Fruit fly (Drosophila melanogaster) whole organism, embryonic: Measurements from ENCODE around the gene CG6959.
A peak's percentile ranks its signal among the peaks of the same experiment; 100 is the strongest.

Experiments
- ATbp ChIP-seq: fragments of 200-800 bp; sonication (Bioruptor generic); optimal IDR thresholded peaks from 2 replicates; lab custom pipeline; 2017; ENCODE audit warnings: missing biosample characterization, mild to moderate bottlenecking, missing genetic modification characterization, missing genetic modification reagents
- Adf1 ChIP-seq: fragments of 200-800 bp; sonication (Bioruptor generic); IDR thresholded peaks from 2 replicates; pipeline ENCODE4 v1.3.6; 2022; ENCODE audit warnings: missing biosample characterization, missing genetic modification characterization
- CG10431 ChIP-seq: fragments of 200-800 bp; sonication (Bioruptor generic); optimal IDR thresholded peaks from 3 replicates; lab custom pipeline; 2018; ENCODE audit warnings: missing biosample characterization, mild to moderate bottlenecking, missing genetic modification characterization
- CG13287 ChIP-seq: fragments of 200-800 bp; sonication (Bioruptor generic); IDR thresholded peaks from 2 replicates; pipeline ENCODE4 v1.3.6; 2022; ENCODE audit warnings: missing biosample characterization, missing genetic modification characterization; ENCODE audit not compliant: partially characterized antibody
- CG13424 ChIP-seq: fragments of 200-800 bp; sonication (Bioruptor generic); optimal IDR thresholded peaks from 2 replicates; lab custom pipeline; 2019; ENCODE audit warnings: missing biosample characterization, mild to moderate bottlenecking, missing genetic modification characterization, moderate library complexity
- CG13624 ChIP-seq: fragments of 200-800 bp; sonication (Bioruptor generic); optimal IDR thresholded peaks from 2 replicates; lab custom pipeline; 2016; ENCODE audit warnings: missing biosample characterization, missing genetic modification characterization
- CG1603 ChIP-seq: fragments of 200-800 bp; sonication (Bioruptor generic); optimal IDR thresholded peaks from 2 replicates; lab custom pipeline; 2019; ENCODE audit warnings: missing biosample characterization, mild to moderate bottlenecking, missing genetic modification characterization, moderate library complexity
- CG1647 ChIP-seq: fragments of 200-800 bp; sonication (Bioruptor generic); optimal IDR thresholded peaks from 3 replicates; lab custom pipeline; 2016; ENCODE audit warnings: missing biosample characterization, missing genetic modification characterization
- CG17912 ChIP-seq: fragments of 200-800 bp; sonication (Bioruptor generic); optimal IDR thresholded peaks from 2 replicates; lab custom pipeline; 2018; ENCODE audit warnings: missing biosample characterization, mild to moderate bottlenecking, missing genetic modification characterization
- CG1832 ChIP-seq: fragments of 200-800 bp; sonication (Bioruptor generic); optimal IDR thresholded peaks from 2 replicates; lab custom pipeline; 2017; ENCODE audit warnings: missing biosample characterization, mild to moderate bottlenecking, missing genetic modification characterization, inconsistent platforms
- CG18476 ChIP-seq: fragments of 200-800 bp; sonication (Bioruptor generic); optimal IDR thresholded peaks from 2 replicates; lab custom pipeline; 2016; ENCODE audit warnings: missing biosample characterization, mild to moderate bottlenecking, missing genetic modification characterization
- CG2889 ChIP-seq: fragments of 200-800 bp; sonication (Bioruptor generic); IDR thresholded peaks from 3 replicates; pipeline ENCODE4 v1.3.6; 2022; ENCODE audit warnings: missing biosample characterization, missing genetic modification characterization
- CG30020 ChIP-seq: fragments of 200-800 bp; optimal IDR thresholded peaks from 2 replicates; lab custom pipeline; 2019; ENCODE audit warnings: missing biosample characterization, mild to moderate bottlenecking, missing genetic modification characterization, moderate library complexity
- CG4707 ChIP-seq: fragments of 200-800 bp; sonication (Bioruptor generic); optimal IDR thresholded peaks from 2 replicates; lab custom pipeline; 2018; ENCODE audit warnings: missing biosample characterization, mild to moderate bottlenecking, missing genetic modification characterization, moderate library complexity
- CG6175 ChIP-seq: fragments of 200-800 bp; sonication (Bioruptor generic); IDR thresholded peaks from 3 replicates; pipeline ENCODE4 v1.3.6; 2022; ENCODE audit warnings: missing biosample characterization, missing genetic modification characterization
- CG8089 ChIP-seq: fragments of 200-800 bp; sonication (Bioruptor generic); optimal IDR thresholded peaks from 3 replicates; lab custom pipeline; 2016; ENCODE audit warnings: missing biosample characterization, missing genetic modification characterization
- CG8924 ChIP-seq: fragments of 200-800 bp; optimal IDR thresholded peaks from 3 replicates; lab custom pipeline; 2019; ENCODE audit warnings: missing biosample characterization, mild to moderate bottlenecking, missing genetic modification characterization, moderate library complexity
- Dfd ChIP-seq, 2 experiments: fragments of >200 bp; optimal IDR thresholded peaks; 2 replicates each; lab custom pipeline; 2017; ENCODE audit warnings: missing biosample characterization in 2 of 2, missing genetic modification characterization in 2 of 2
- Dip2 ChIP-seq: fragments of 200-800 bp; sonication (Bioruptor generic); IDR thresholded peaks from 2 replicates; pipeline ENCODE4 v1.3.6; 2022; ENCODE audit warnings: missing biosample characterization, missing genetic modification characterization
- E2f2 ChIP-seq: fragments of 200-800 bp; sonication (Bioruptor generic); IDR thresholded peaks from 2 replicates; pipeline ENCODE4 v1.3.6; 2022; ENCODE audit warnings: missing biosample characterization, missing genetic modification characterization
- Ets65A ChIP-seq: fragments of 200-800 bp; sonication (Bioruptor generic); peaks from one replicate; lab custom pipeline; 2016; ENCODE audit warnings: missing biosample characterization, missing genetic modification characterization
- Hand ChIP-seq: fragments of 200-800 bp; sonication (Bioruptor generic); optimal IDR thresholded peaks from 2 replicates; lab custom pipeline; 2017; ENCODE audit warnings: mild to moderate bottlenecking, missing biosample characterization, missing genetic modification reagents, missing genetic modification characterization
- Optix ChIP-seq: fragments of 200-800 bp; sonication (Bioruptor generic); IDR thresholded peaks from 3 replicates; pipeline ENCODE4 v1.3.6; 2022; ENCODE audit warnings: missing biosample characterization, missing genetic modification characterization
- Rfx ChIP-seq: fragments of 200-800 bp; sonication (Bioruptor generic); IDR thresholded peaks from 2 replicates; pipeline ENCODE4 v1.3.6; 2022; ENCODE audit warnings: missing biosample characterization, missing genetic modification characterization
- Scr ChIP-seq: fragments of 200-800 bp; sonication (Bioruptor generic); IDR thresholded peaks from 2 replicates; pipeline ENCODE4 v1.3.6; 2022; ENCODE audit warnings: missing biosample characterization, missing genetic modification characterization; ENCODE audit not compliant: partially characterized antibody
- Side ChIP-seq: fragments of 200-800 bp; sonication (Bioruptor generic); optimal IDR thresholded peaks from 2 replicates; lab custom pipeline; 2016; ENCODE audit warnings: missing biosample characterization, missing genetic modification characterization
- Trl ChIP-seq, 3 experiments: fragments of >200 bp in 2 of 3; fragments of 200-800 bp in 1 of 3; sonication (Bioruptor generic) in 1 of 3; optimal IDR thresholded peaks; 2 replicates in 1 of 3; 3 replicates in 2 of 3; lab custom pipeline; 2016 to 2017; ENCODE audit warnings: missing biosample characterization in 1 of 3, missing genetic modification characterization in 1 of 3
- Xbp1 ChIP-seq: fragments of 200-800 bp; sonication (Bioruptor generic); optimal IDR thresholded peaks from 3 replicates; lab custom pipeline; 2016; ENCODE audit warnings: missing biosample characterization, mild to moderate bottlenecking, missing genetic modification characterization
- ac ChIP-seq: fragments of 200-800 bp; sonication (Bioruptor generic); optimal IDR thresholded peaks from 3 replicates; lab custom pipeline; 2017; ENCODE audit warnings: missing biosample characterization, mild to moderate bottlenecking, missing genetic modification characterization
- ash1 ChIP-seq: fragments of 200-800 bp; sonication (Bioruptor generic); optimal IDR thresholded peaks from 2 replicates; lab custom pipeline; 2018; ENCODE audit warnings: missing biosample characterization, mild to moderate bottlenecking, missing genetic modification characterization
- chif ChIP-seq, 2 experiments: fragments of 200-800 bp; sonication (Bioruptor generic); optimal IDR thresholded peaks; 3 replicates each; lab custom pipeline; 2016; ENCODE audit warnings: missing biosample characterization in 2 of 2, missing genetic modification characterization in 2 of 2
- chm ChIP-seq: fragments of 200-800 bp; sonication (Bioruptor generic); IDR thresholded peaks from 2 replicates; pipeline ENCODE4 v1.3.6; 2022; ENCODE audit warnings: missing biosample characterization, missing genetic modification characterization
- exex ChIP-seq: fragments of 200-800 bp; sonication (Bioruptor generic); optimal IDR thresholded peaks from 4 replicates; lab custom pipeline; 2018; ENCODE audit warnings: missing biosample characterization, mild to moderate bottlenecking, missing genetic modification characterization, moderate library complexity
- gce ChIP-seq: fragments of 200-800 bp; sonication (Bioruptor generic); IDR thresholded peaks from 3 replicates; pipeline ENCODE4 v1.3.6; 2022; ENCODE audit warnings: missing biosample characterization, missing genetic modification characterization
- gcm2 ChIP-seq: fragments of 200-800 bp; sonication (Bioruptor generic); optimal IDR thresholded peaks from 2 replicates; lab custom pipeline; 2016; ENCODE audit warnings: missing biosample characterization, missing genetic modification characterization
- grn ChIP-seq: fragments of 200-800 bp; sonication (Bioruptor generic); optimal IDR thresholded peaks from 3 replicates; lab custom pipeline; 2017; ENCODE audit warnings: missing biosample characterization, missing genetic modification characterization
- gro ChIP-seq: fragments of 200-800 bp; sonication (Bioruptor generic); optimal IDR thresholded peaks from 2 replicates; lab custom pipeline; 2016; ENCODE audit warnings: missing biosample characterization, missing genetic modification characterization
- h ChIP-seq: fragments of >200 bp; optimal IDR thresholded peaks from 2 replicates; lab custom pipeline; 2017
- hbn ChIP-seq: fragments of 200-800 bp; sonication (Bioruptor generic); IDR thresholded peaks from 2 replicates; pipeline ENCODE4 v1.3.6; 2022; ENCODE audit warnings: missing biosample characterization, missing genetic modification characterization; ENCODE audit not compliant: partially characterized antibody
- hth ChIP-seq: fragments of >200 bp; optimal IDR thresholded peaks from 2 replicates; lab custom pipeline; 2017; ENCODE audit warnings: inconsistent platforms
- lola ChIP-seq, 3 experiments: fragments of >200 bp in 2 of 3; fragments of 200-800 bp in 1 of 3; sonication (Bioruptor generic) in 1 of 3; optimal IDR thresholded peaks; 2 replicates each; lab custom pipeline; 2017 to 2019; ENCODE audit warnings: missing biosample characterization in 3 of 3, missing genetic modification characterization in 3 of 3, mild to moderate bottlenecking in 1 of 3, moderate library complexity in 1 of 3
- nerfin-1 ChIP-seq: fragments of 200-800 bp; sonication (Bioruptor generic); optimal IDR thresholded peaks from 3 replicates; lab custom pipeline; 2019; ENCODE audit warnings: missing biosample characterization, mild to moderate bottlenecking, missing genetic modification characterization, moderate library complexity
- peb ChIP-seq: fragments of 200-800 bp; sonication (Bioruptor generic); IDR thresholded peaks from 2 replicates; pipeline ENCODE4 v1.3.6; 2022; ENCODE audit warnings: missing biosample characterization, missing genetic modification characterization
- sens-2 ChIP-seq: fragments of 200-800 bp; sonication (Bioruptor generic); IDR thresholded peaks from 2 replicates; pipeline ENCODE4 v1.3.6; 2022; ENCODE audit warnings: missing biosample characterization, missing genetic modification characterization
- sima ChIP-seq: fragments of 200-800 bp; sonication (Bioruptor generic); optimal IDR thresholded peaks from 2 replicates; lab custom pipeline; 2016; ENCODE audit warnings: missing biosample characterization, missing genetic modification characterization
- sisA ChIP-seq: fragments of 200-800 bp; sonication (Bioruptor generic); IDR thresholded peaks from 2 replicates; pipeline ENCODE4 v1.3.6; 2022; ENCODE audit warnings: missing biosample characterization, missing genetic modification characterization
- unpg ChIP-seq: fragments of 200-800 bp; sonication (Bioruptor generic); optimal IDR thresholded peaks from 3 replicates; lab custom pipeline; 2018; ENCODE audit warnings: missing biosample characterization, mild to moderate bottlenecking, missing genetic modification characterization, moderate library complexity
- zfh1 ChIP-seq: fragments of 200-800 bp; sonication (Bioruptor generic); IDR thresholded peaks from 3 replicates; pipeline ENCODE4 v1.3.6; 2022; ENCODE audit warnings: missing biosample characterization, missing genetic modification characterization

Gene CG6959

dm6 chr3R:11849378-11850249 is 19.6 kb downstream of the CG6959 start (continued):
- TF ChIP-seq peb (GFP tag; lab: Robert Waterston, UW) (peak; percentile 91), hbn (no peak), grn (GFP tag; lab: Kevin White, UChicago) (peak; percentile 31), sens-2 (GFP tag; lab: Robert Waterston, UW) (peak; percentile 91), CG1603 (tag; lab: Kevin White, UChicago) (peak; percentile 98), Scr (GFP tag; lab: Robert Waterston, UW) (no peak), Rfx (0 out of 2 replicates have a peak, but pooled peaks have one; percentile 32), chm (GFP tag; lab: Robert Waterston, UW) (peak; percentile 96), Xbp1 (GFP tag; lab: Kevin White, UChicago) (peak; percentile 92), CG17912 (peak; percentile 51), CG6175 (GFP tag; lab: Robert Waterston, UW) (no peak; the same call in 2 of the 3 replicates), CG30020 (tag; lab: Kevin White, UChicago) (peak; percentile 53), CG1647 (GFP tag; lab: Kevin White, UChicago) (peak; percentile 89), lola (GFP tag; optimal IDR thresholded peaks at IDR 0.05; lab: Kevin White, UChicago) (peak in 1 of 3 experiments; percentile 88), gro (GFP tag; lab: Kevin White, UChicago) (no peak), CG18476 (peak; percentile 83), Dfd (GFP tag; optimal IDR thresholded peaks at IDR 0.05; lab: Kevin White, UChicago) (no peak), gcm2 (GFP tag; lab: Kevin White, UChicago) (peak; percentile 76), CG13424 (tag; lab: Kevin White, UChicago) (peak; percentile 89), zfh1 (peak; percentile 97), ATbp (GFP tag; lab: Kevin White, UChicago) (peak; percentile 97), sisA (GFP tag; lab: Robert Waterston, UW) (peak; percentile 96), ash1 (no peak), Adf1 (GFP tag; lab: Robert Waterston, UW) (no peak), unpg (GFP tag; lab: Kevin White, UChicago) (peak; percentile 92), CG13287 (GFP tag; lab: Robert Waterston, UW) (no peak), CG10431 (GFP tag; lab: Kevin White, UChicago) (peak; percentile 88), h (lab: Kevin White, UChicago) (no peak), hth (lab: Kevin White, UChicago) (no peak), E2f2 (peak; percentile 61; the same call in 1 of the 2 replicates), CG13624 (GFP tag; lab: Kevin White, UChicago) (peak; percentile 52), sima (GFP tag; lab: Kevin White, UChicago) (peak; percentile 61), Hand (GFP tag; lab: Kevin White, UChicago) (no peak), chif (GFP tag; optimal IDR thresholded peaks at IDR 0.05; lab: Kevin White, UChicago) (peak; percentile 90 to 94), nerfin-1 (tag; lab: Kevin White, UChicago) (peak; percentile 89), Optix (peak; percentile 93), CG2889 (GFP tag; lab: Robert Waterston, UW) (peak; percentile 31; the same call in 1 of the 3 replicates), CG4707 (peak; percentile 91), ac (GFP tag; lab: Kevin White, UChicago) (peak; percentile 44), Dip2 (GFP tag; lab: Robert Waterston, UW) (no peak), Side (GFP tag; lab: Kevin White, UChicago) (peak; percentile 81), CG8089 (GFP tag; lab: Kevin White, UChicago) (peak; percentile 92), CG8924 (tag; lab: Kevin White, UChicago) (peak; percentile 88), Trl (optimal IDR thresholded peaks at IDR 0.05; lab: Kevin White, UChicago) (no peak), Trl (GFP tag; optimal IDR thresholded peaks at IDR 0.05; lab: Kevin White, UChicago) (peak; percentile 92), Ets65A (GFP tag; lab: Kevin White, UChicago) (peak; percentile 98), exex (tag; lab: Kevin White, UChicago) (no peak), gce (GFP tag; lab: Robert Waterston, UW) (peak; percentile 91; the same call in 2 of the 3 replicates), CG1832 (GFP tag; lab: Kevin White, UChicago) (no peak)
